Worm (Caenorhabditis elegans) whole organism, young adult: ENCODE measurements around the gene B0280.17.
A peak's percentile ranks its signal among the peaks of the same experiment; 100 is the strongest.

Experiments
- F22D6.2 ChIP-seq: sonication (generic microtip); optimal IDR thresholded peaks from 2 replicates; lab custom pipeline; 2016; ENCODE audit warnings: mild to moderate bottlenecking, missing genetic modification characterization, missing compliant biosample characterization
- K12H6.12 ChIP-seq: fragments of 200-800 bp; sonication (Bioruptor generic); optimal IDR thresholded peaks from 2 replicates; lab custom pipeline; 2018; ENCODE audit warnings: mild to moderate bottlenecking, missing genetic modification characterization, missing compliant biosample characterization
- him-1 ChIP-seq: sonication (generic microtip); optimal IDR thresholded peaks from 2 replicates; lab custom pipeline; 2016; ENCODE audit warnings: missing genotype, missing genetic modification reagents, missing genetic modification characterization, missing compliant biosample characterization
- hsf-1 ChIP-seq: fragments of 200-800 bp; sonication (Bioruptor generic); IDR thresholded peaks from 2 replicates; pipeline ENCODE4 v1.3.6; 2022; ENCODE audit warnings: missing genetic modification reagents, missing genetic modification characterization, missing compliant biosample characterization
- pha-4 ChIP-seq: fragments of 150-350 bp; sonication (generic microtip); optimal IDR thresholded peaks from 2 replicates; lab custom pipeline; 2014; ENCODE audit warnings: missing biosample characterization, missing genetic modification reagents, missing genetic modification characterization
- sdz-38 ChIP-seq: sonication (generic microtip); optimal IDR thresholded peaks from 2 replicates; lab custom pipeline; 2016; ENCODE audit warnings: missing genotype, missing genetic modification characterization, missing compliant biosample characterization
- unc-130 ChIP-seq: sonication (generic microtip); optimal IDR thresholded peaks from 2 replicates; lab custom pipeline; 2016; ENCODE audit warnings: missing genetic modification reagents, missing genetic modification characterization, missing compliant biosample characterization
- ztf-18 ChIP-seq: sonication (generic microtip); optimal IDR thresholded peaks from 2 replicates; lab custom pipeline; 2016; ENCODE audit warnings: missing genotype, mild to moderate bottlenecking, missing genetic modification characterization, missing compliant biosample characterization
- ztf-26 ChIP-seq: sonication (generic microtip); optimal IDR thresholded peaks from 2 replicates; lab custom pipeline; 2017; ENCODE audit warnings: missing genetic modification characterization, missing compliant biosample characterization

- TF ChIP-seq F22D6.2 (tag; lab: Kevin White, UChicago) (no peak), sdz-38 (tag; lab: Kevin White, UChicago) (no peak), ztf-26 (tag; lab: Kevin White, UChicago) (no peak), K12H6.12 (tag; lab: Kevin White, UChicago) (no peak), hsf-1 (GFP tag; lab: Robert Waterston, UW) (no peak), him-1 (tag; lab: Kevin White, UChicago) (no peak), ztf-18 (peak; percentile 2), unc-130 (no peak), pha-4 (tag; lab: Kevin White, UChicago) (no peak)
These were observed 48.1 kb upstream of the B0280.17 start, which contains the start of gene yju-2 for ce11 chrIII:7184022-7184421.
